Worm (Caenorhabditis elegans) whole organism, L4 larva: ENCODE measurements around the gene F59A1.15.

Source experiments
- D1046.2 ChIP-seq: fragments of 200-800 bp; sonication (Bioruptor generic); IDR thresholded peaks from 2 replicates; pipeline ENCODE4 v1.3.6; 2022; ENCODE audit warnings: missing genetic modification characterization, missing compliant biosample characterization
- F26F4.8 ChIP-seq: fragments of 200-800 bp; sonication (Bioruptor generic); conservative IDR thresholded peaks from 2 replicates; pipeline ENCODE4 v1.3.6; 2022; ENCODE audit warnings: missing genetic modification characterization, missing compliant biosample characterization
- F49E8.2 ChIP-seq: sonication (generic microtip); optimal IDR thresholded peaks from 2 replicates; lab custom pipeline; 2016; ENCODE audit warnings: missing compliant biosample characterization, mild to moderate bottlenecking, missing genetic modification characterization, borderline replicate concordance
- Y48G9A.11 ChIP-seq: fragments of 200-800 bp; sonication (Bioruptor generic); IDR thresholded peaks from 2 replicates; pipeline ENCODE4 v1.3.6; 2022; ENCODE audit warnings: missing genetic modification reagents, missing genetic modification characterization, missing compliant biosample characterization
- ZK337.2 ChIP-seq: fragments of 200-800 bp; sonication (Bioruptor generic); IDR thresholded peaks from 2 replicates; pipeline ENCODE4 v1.3.6; 2022; ENCODE audit warnings: missing genetic modification reagents, missing genetic modification characterization, missing compliant biosample characterization
- aha-1 ChIP-seq: fragments of 150-350 bp; peaks from one replicate; lab custom pipeline; 2014; ENCODE audit warnings: missing biosample characterization, missing genetic modification characterization
- ceh-28 ChIP-seq: fragments of 150-350 bp; optimal IDR thresholded peaks from 2 replicates; lab custom pipeline; 2014; ENCODE audit warnings: missing biosample characterization, missing genetic modification reagents, missing genetic modification characterization
- ceh-62 ChIP-seq: sonication (generic microtip); optimal IDR thresholded peaks from 2 replicates; lab custom pipeline; 2017; ENCODE audit warnings: missing biosample characterization, missing genetic modification characterization
- ceh-82 ChIP-seq: sonication (generic microtip); optimal IDR thresholded peaks from 2 replicates; lab custom pipeline; 2017; ENCODE audit warnings: missing biosample characterization, missing genetic modification characterization
- dmd-6 ChIP-seq: fragments of 200-800 bp; sonication (Bioruptor generic); IDR thresholded peaks from 2 replicates; pipeline ENCODE4 v1.3.6; 2022; ENCODE audit warnings: missing genetic modification reagents, missing genetic modification characterization, missing compliant biosample characterization
- dmd-9 ChIP-seq: fragments of 200-800 bp; sonication (Bioruptor generic); IDR thresholded peaks from 2 replicates; pipeline ENCODE4 v1.3.6; 2022; ENCODE audit warnings: missing genetic modification reagents, missing genetic modification characterization, missing compliant biosample characterization
- dpl-1 ChIP-seq: fragments of 150-350 bp; optimal IDR thresholded peaks from 2 replicates; lab custom pipeline; 2014; ENCODE audit warnings: missing biosample characterization, missing genetic modification reagents, missing genetic modification characterization
- egl-27 ChIP-seq: sonication (generic microtip); optimal IDR thresholded peaks from 3 replicates; lab custom pipeline; 2017; ENCODE audit warnings: missing biosample characterization, missing genetic modification reagents, missing genetic modification characterization
- hlh-11 ChIP-seq: fragments of 200-800 bp; sonication (Bioruptor generic); optimal IDR thresholded peaks from 2 replicates; lab custom pipeline; 2018; ENCODE audit warnings: mild to moderate bottlenecking, missing genetic modification characterization, missing compliant biosample characterization
- hlh-30 ChIP-seq: sonication (generic microtip); optimal IDR thresholded peaks from 2 replicates; lab custom pipeline; 2017; ENCODE audit warnings: antibody characterized with exemption, mild to moderate bottlenecking, missing genetic modification characterization, missing compliant biosample characterization; ENCODE audit not compliant: insufficient read depth
- lin-13 ChIP-seq: fragments of 150-350 bp; optimal IDR thresholded peaks from 2 replicates; lab custom pipeline; 2014; ENCODE audit warnings: missing biosample characterization, missing genetic modification reagents, missing genetic modification characterization
- lin-29 ChIP-seq: fragments of 200-800 bp; sonication (Bioruptor generic); IDR thresholded peaks from 2 replicates; pipeline ENCODE4 v1.3.6; 2022; ENCODE audit warnings: missing genetic modification reagents, missing genetic modification characterization, missing compliant biosample characterization
- lin-39 ChIP-seq: fragments of 150-350 bp; optimal IDR thresholded peaks from 2 replicates; lab custom pipeline; 2014; ENCODE audit warnings: missing biosample characterization, missing genetic modification reagents, missing genetic modification characterization
- lsy-2 ChIP-seq, 2 experiments: fragments of 150-350 bp in 1 of 2; sonication (generic microtip) in 1 of 2; optimal IDR thresholded peaks; 2 replicates each; lab custom pipeline; 2014 to 2017; ENCODE audit warnings: missing biosample characterization in 2 of 2, missing genetic modification characterization in 2 of 2
- madf-9 ChIP-seq: fragments of 200-800 bp; sonication (Bioruptor generic); conservative IDR thresholded peaks from 2 replicates; pipeline ENCODE4 v1.3.6; 2022; ENCODE audit warnings: missing genetic modification reagents, missing genetic modification characterization, missing compliant biosample characterization
- mdl-1 ChIP-seq, 2 experiments: fragments of 150-350 bp in 1 of 2; sonication (generic microtip) in 1 of 2; optimal IDR thresholded peaks; 2 replicates each; lab custom pipeline; 2014 to 2017; ENCODE audit warnings: missing biosample characterization in 2 of 2, missing genetic modification characterization in 2 of 2
- mes-2 ChIP-seq: sonication (generic microtip); optimal IDR thresholded peaks from 2 replicates; lab custom pipeline; 2016; ENCODE audit warnings: missing genotype, mild to moderate bottlenecking, missing genetic modification characterization, missing compliant biosample characterization; ENCODE audit not compliant: poor library complexity, severe bottlenecking
- mxl-2 ChIP-seq: fragments of 200-800 bp; sonication (Bioruptor generic); conservative IDR thresholded peaks from 2 replicates; pipeline ENCODE4 v1.3.6; 2022; ENCODE audit warnings: missing genetic modification reagents, missing genetic modification characterization, missing compliant biosample characterization
- nhr-102 ChIP-seq: sonication (generic microtip); optimal IDR thresholded peaks from 2 replicates; lab custom pipeline; 2016; ENCODE audit warnings: mild to moderate bottlenecking, missing genetic modification characterization, moderate library complexity, missing compliant biosample characterization
- nhr-41 ChIP-seq: fragments of 200-800 bp; sonication (Bioruptor generic); IDR thresholded peaks from 2 replicates; pipeline ENCODE4 v1.3.6; 2022; ENCODE audit warnings: missing genetic modification reagents, missing genetic modification characterization, missing compliant biosample characterization
- nhr-76 ChIP-seq: fragments of 150-350 bp; optimal IDR thresholded peaks from 2 replicates; lab custom pipeline; 2014; ENCODE audit warnings: missing biosample characterization, missing genetic modification characterization
- pqm-1 ChIP-seq: sonication (generic microtip); optimal IDR thresholded peaks from 2 replicates; lab custom pipeline; 2017; ENCODE audit warnings: missing biosample characterization, missing genetic modification characterization
- rbr-2 ChIP-seq: sonication (generic microtip); optimal IDR thresholded peaks from 2 replicates; lab custom pipeline; 2016; ENCODE audit warnings: missing genotype, missing genetic modification characterization, missing compliant biosample characterization
- sdz-12 ChIP-seq: fragments of 200-800 bp; sonication (Bioruptor generic); optimal IDR thresholded peaks from 2 replicates; lab custom pipeline; 2018; ENCODE audit warnings: mild to moderate bottlenecking, missing genetic modification characterization, missing compliant biosample characterization
- set-16 ChIP-seq: fragments of 200-800 bp; sonication (Bioruptor generic); IDR thresholded peaks from 2 replicates; pipeline ENCODE4 v1.3.6; 2022; ENCODE audit warnings: missing genetic modification reagents, missing genetic modification characterization, missing compliant biosample characterization
- skn-1 ChIP-seq: fragments of 150-350 bp; optimal IDR thresholded peaks from 2 replicates; lab custom pipeline; 2014; ENCODE audit warnings: missing biosample characterization, missing genetic modification characterization
- spr-3 ChIP-seq: fragments of 200-800 bp; sonication (Bioruptor generic); optimal IDR thresholded peaks from 2 replicates; lab custom pipeline; 2018; ENCODE audit warnings: mild to moderate bottlenecking, missing genetic modification characterization, missing compliant biosample characterization
- tra-1 ChIP-seq: fragments of 200-800 bp; sonication (Bioruptor generic); IDR thresholded peaks from 2 replicates; pipeline ENCODE4 v1.3.6; 2022; ENCODE audit warnings: missing genetic modification reagents, missing genetic modification characterization, missing compliant biosample characterization
- unc-62 ChIP-seq, 3 experiments: fragments of 150-350 bp in 1 of 3; sonication (generic microtip); optimal IDR thresholded peaks in 2 of 3; peaks in 1 of 3; 1 replicate in 1 of 3; 2 replicates in 2 of 3; lab custom pipeline; 2014 to 2017; ENCODE audit warnings: missing biosample characterization in 3 of 3, missing genetic modification characterization in 3 of 3, missing genetic modification reagents in 3 of 3, missing genotype in 1 of 3
- vab-7 ChIP-seq: fragments of 200-800 bp; sonication (Bioruptor generic); IDR thresholded peaks from 2 replicates; pipeline ENCODE4 v1.3.6; 2022; ENCODE audit warnings: missing genetic modification reagents, missing genetic modification characterization, missing compliant biosample characterization
- zfp-3 ChIP-seq: fragments of 200-800 bp; sonication (Bioruptor generic); conservative IDR thresholded peaks from 2 replicates; pipeline ENCODE4 v1.3.6; 2022; ENCODE audit warnings: missing genetic modification reagents, missing genetic modification characterization, missing compliant biosample characterization

The F59A1.15 gene

ce11 chrV:17673343-17673742, 10.3 kb downstream of the F59A1.15 start, which contains the start of gene str-93 (continued):
- no peak for TF ChIP-seq ceh-62 (tag; lab: Kevin White, UChicago)
- no peak for TF ChIP-seq lsy-2 (tag; optimal IDR thresholded peaks at IDR 0.05; lab: Kevin White, UChicago)
- TF ChIP-seq hlh-30 (tag; lab: Kevin White, UChicago) = no peak
- no peak for TF ChIP-seq unc-62 (GFP tag; optimal IDR thresholded peaks at IDR 0.05 in 1 of 2; lab: Kevin White, UChicago)
- TF ChIP-seq unc-62 (tag; optimal IDR thresholded peaks at IDR 0.05; lab: Kevin White, UChicago) = no peak

DNA sequence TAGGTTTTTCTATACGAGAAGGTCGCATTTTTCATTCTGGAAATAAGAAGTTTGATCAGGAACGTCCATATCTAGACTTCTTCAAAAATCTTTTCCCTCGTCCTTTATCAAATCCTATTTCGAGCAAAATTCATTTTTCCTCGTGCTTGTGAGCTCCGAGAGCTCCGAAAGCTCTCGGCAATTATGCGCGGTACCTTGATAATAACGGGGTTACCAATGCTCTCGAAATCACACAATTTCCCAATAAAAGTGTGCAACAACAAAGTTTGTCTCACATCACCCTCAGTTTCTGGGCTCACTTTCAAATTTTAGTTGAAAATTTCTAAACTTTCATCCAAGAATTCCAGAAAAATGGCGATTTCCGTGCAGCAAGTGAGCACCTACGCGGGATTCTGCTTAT, 15.1 kb downstream of the F59A1.15 start, which contains the start of gene str-89:
str-89 (plus strand) TSS at position 301 of the 400 bp plus-strand sequence.
- no peak for TF ChIP-seq mdl-1 (tag; optimal IDR thresholded peaks at IDR 0.05; lab: Kevin White, UChicago)
- TF ChIP-seq zfp-3 = no peak
- TF ChIP-seq egl-27 = no peak
- TF ChIP-seq aha-1 (tag; lab: Kevin White, UChicago) = no peak
- no peak for TF ChIP-seq nhr-41 (GFP tag; lab: Robert Waterston, UW)
- TF ChIP-seq pqm-1 (tag; lab: Kevin White, UChicago) = no peak
- no peak for TF ChIP-seq D1046.2 (GFP tag; lab: Robert Waterston, UW)

ce11 chrV:17667676-17668075, 16.0 kb downstream of the F59A1.15 start, which contains the start of gene F59A1.12:
F59A1.12 (minus strand) TSS chrV:17667776.
- TF ChIP-seq F26F4.8 (GFP tag; lab: Robert Waterston, UW) = no peak
- TF ChIP-seq skn-1 (tag; lab: Kevin White, UChicago) = no peak
- no peak for TF ChIP-seq nhr-76 (tag; lab: Kevin White, UChicago)
- no peak for TF ChIP-seq hlh-30 (tag; lab: Kevin White, UChicago)
- TF ChIP-seq ceh-82 (tag; lab: Kevin White, UChicago) = no peak
- TF ChIP-seq lin-39 (tag; lab: Kevin White, UChicago) = no peak

DNA sequence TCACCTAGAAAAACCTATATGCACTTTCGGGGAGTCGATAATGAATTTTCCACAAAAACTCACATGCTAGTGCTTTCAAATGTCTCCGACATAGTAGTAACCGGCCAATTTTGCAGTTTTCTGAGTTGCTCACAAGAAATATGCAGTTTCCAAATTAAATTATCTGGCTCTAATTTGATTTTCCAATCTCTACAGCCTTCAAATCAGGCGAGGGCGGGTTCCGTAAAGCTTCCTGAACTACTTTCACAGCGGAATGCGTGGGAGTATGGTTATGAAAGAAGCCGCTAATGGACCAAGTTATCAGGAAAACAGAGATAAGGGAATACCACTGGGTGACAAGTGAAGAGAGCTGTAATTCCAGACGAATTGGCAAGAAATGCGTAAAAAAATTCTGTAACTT, 17.8 kb downstream of the F59A1.15 start, which contains the start of gene F59A1.11:
F59A1.11 (minus strand) TSS at position 101 of the 400 bp plus-strand sequence.
- no peak for TF ChIP-seq ceh-28 (tag; lab: Kevin White, UChicago)
- no peak for TF ChIP-seq tra-1 (GFP tag; lab: Robert Waterston, UW)
- no peak for TF ChIP-seq rbr-2 (tag; lab: Kevin White, UChicago)
- TF ChIP-seq mes-2 = no peak
- no peak for TF ChIP-seq madf-9 (GFP tag; lab: Robert Waterston, UW)
- TF ChIP-seq lin-29 (GFP tag; lab: Robert Waterston, UW) = no peak
- no peak for TF ChIP-seq spr-3 (GFP tag; lab: Kevin White, UChicago)
- TF ChIP-seq sdz-12 (GFP tag; lab: Kevin White, UChicago) = no peak
- TF ChIP-seq skn-1 (tag; lab: Kevin White, UChicago) = no peak
- TF ChIP-seq hlh-11 (tag; lab: Kevin White, UChicago) = no peak
- no peak for TF ChIP-seq dpl-1 (GFP tag; lab: Kevin White, UChicago)
- no peak for TF ChIP-seq ZK337.2
- no peak for TF ChIP-seq dmd-6
- no peak for TF ChIP-seq mxl-2 (GFP tag; lab: Robert Waterston, UW)
- no peak for TF ChIP-seq lin-13 (GFP tag; lab: Kevin White, UChicago)
- no peak for TF ChIP-seq nhr-102
- no peak for TF ChIP-seq F49E8.2
- no peak for TF ChIP-seq pqm-1 (tag; lab: Kevin White, UChicago)
- no peak for TF ChIP-seq Y48G9A.11

- 0 out of 2 replicates have a peak, but pooled peaks have one; percentile 39 for TF ChIP-seq Y48G9A.11
- TF ChIP-seq vab-7 (GFP tag; lab: Robert Waterston, UW) = 0 out of 2 replicates have a peak, but pooled peaks have one; percentile 29
- peak; percentile 69 for TF ChIP-seq set-16 (GFP tag; lab: Robert Waterston, UW)
- TF ChIP-seq dmd-9 = no peak
- TF ChIP-seq mdl-1 (tag; optimal IDR thresholded peaks at IDR 0.05; lab: Kevin White, UChicago) = no peak
- TF ChIP-seq aha-1 (tag; lab: Kevin White, UChicago) = peak; percentile 3
- TF ChIP-seq lin-29 (GFP tag; lab: Robert Waterston, UW) = no peak
- TF ChIP-seq egl-27 = no peak
Measured at ce11 chrV:17664367-17664766, 19.3 kb downstream of the F59A1.15 start.
